Worm (Caenorhabditis elegans) whole organism, L2 larva: ENCODE results near the gene Y54G2A.32.

Source experiments
- elt-3 ChIP-seq: sonication (generic microtip); optimal IDR thresholded peaks from 2 replicates; lab custom pipeline; 2017; ENCODE audit warnings: missing biosample characterization, missing genetic modification characterization
- nhr-11 ChIP-seq: fragments of 150-350 bp; optimal IDR thresholded peaks from 2 replicates; lab custom pipeline; 2014; ENCODE audit warnings: missing biosample characterization, missing genetic modification characterization
- nhr-237 ChIP-seq: fragments of 150-350 bp; optimal IDR thresholded peaks from 2 replicates; lab custom pipeline; 2014; ENCODE audit warnings: missing biosample characterization, missing genetic modification characterization
- sem-4 ChIP-seq: fragments of 150-350 bp; optimal IDR thresholded peaks from 2 replicates; lab custom pipeline; 2014; ENCODE audit warnings: missing biosample characterization, missing genetic modification reagents, missing genetic modification characterization
- sma-9 ChIP-seq, 2 experiments: fragments of 150-350 bp in 1 of 2; sonication (generic microtip) in 1 of 2; optimal IDR thresholded peaks; 2 replicates each; lab custom pipeline; 2014 to 2016; ENCODE audit warnings: missing genetic modification characterization in 2 of 2, mild to moderate bottlenecking in 1 of 2, missing biosample characterization in 1 of 2, missing compliant biosample characterization in 1 of 2, missing genetic modification reagents in 1 of 2, moderate library complexity in 1 of 2

- TF ChIP-seq sem-4 (tag; lab: Kevin White, UChicago) (no peak), nhr-11 (tag; lab: Kevin White, UChicago) (no peak), nhr-237 (tag; lab: Kevin White, UChicago) (no peak), elt-3 (no peak), sma-9 (GFP tag; optimal IDR thresholded peaks at IDR 0.05; lab: Kevin White, UChicago) (no peak), sma-9 (tag; optimal IDR thresholded peaks at IDR 0.05; lab: Kevin White, UChicago) (no peak)
These were observed 28.8 kb downstream of the Y54G2A.32 start, which contains the start of the genes Y54G2A.48 and pudl-1 for ce11 chrIV:2832587-2832986.
